Fruit fly (Drosophila melanogaster): ENCODE measurements around the gene eff.
A peak's percentile ranks its signal among the peaks of the same experiment; 100 is the strongest.

The eff gene

dm6 chr3R:14739088-14739487 is 2.0 kb downstream of the eff start (continued):
- TF ChIP-seq CG18011 (GFP tag; optimal IDR thresholded peaks at IDR 0.05) (no peak), CG3163 (GFP tag; optimal IDR thresholded peaks at IDR 0.05) (no peak), CG15601 (tag; optimal IDR thresholded peaks at IDR 0.05) (peak; percentile 1), Bdp1 (GFP tag; optimal IDR thresholded peaks at IDR 0.05) (no peak), sc (optimal IDR thresholded peaks at IDR 0.05) (no peak), sc (GFP tag; optimal IDR thresholded peaks at IDR 0.05) (no peak), br (optimal IDR thresholded peaks at IDR 0.05) (no peak), CG17361 (GFP tag; IDR thresholded peaks at IDR 0.05) (no peak), Med (GFP tag) (peak; percentile 84), Asciz (GFP tag; optimal IDR thresholded peaks at IDR 0.05) (no peak), wek (GFP tag; optimal IDR thresholded peaks at IDR 0.05) (peak; percentile 16), Dip2 (GFP tag; IDR thresholded peaks at IDR 0.05) (no peak), Ets65A (GFP tag) (no peak), CG8765 (GFP tag; IDR thresholded peaks at IDR 0.05) (no peak), sna (GFP tag; IDR thresholded peaks at IDR 0.05; ENCODE audit: partially characterized antibody) (peak; percentile 63), hb (GFP tag; IDR thresholded peaks at IDR 0.05; ENCODE audit: partially characterized antibody) (no peak), NK7.1 (GFP tag; optimal IDR thresholded peaks at IDR 0.05) (no peak), CG7786 (GFP tag; optimal IDR thresholded peaks at IDR 0.05) (no peak), Six4 (GFP tag; optimal IDR thresholded peaks at IDR 0.05) (no peak), CG5180 (GFP tag; optimal IDR thresholded peaks at IDR 0.05) (no peak), Atf-2 (GFP tag; optimal IDR thresholded peaks at IDR 0.05) (no peak), CG11504 (tag; optimal IDR thresholded peaks at IDR 0.05) (no peak), CG10565 (GFP tag; optimal IDR thresholded peaks at IDR 0.05) (no peak), lbe (GFP tag; optimal IDR thresholded peaks at IDR 0.05) (peak; percentile 46), CG17612 (GFP tag; IDR thresholded peaks at IDR 0.05) (no peak), YL-1 (GFP tag; optimal IDR thresholded peaks at IDR 0.05) (peak; percentile 75), rib (GFP tag; IDR thresholded peaks at IDR 0.05) (peak; percentile 83; the same call in 1 of the 2 replicates), tap (tag; optimal IDR thresholded peaks at IDR 0.05) (peak; percentile 18), H2.0 (GFP tag; IDR thresholded peaks at IDR 0.05) (no peak), pan (optimal IDR thresholded peaks at IDR 0.05) (no peak), pan (GFP tag; optimal IDR thresholded peaks at IDR 0.05 in 1 of 2, IDR thresholded peaks at IDR 0.05 in 1 of 2) (no peak), ranshi (GFP tag; IDR thresholded peaks at IDR 0.05) (no peak), trem (tag; optimal IDR thresholded peaks at IDR 0.05) (peak; percentile 25), CG16863 (GFP tag; optimal IDR thresholded peaks at IDR 0.05) (no peak), btn (GFP tag; optimal IDR thresholded peaks at IDR 0.05) (no peak), Bteb2 (GFP tag; optimal IDR thresholded peaks at IDR 0.05) (no peak), CG9727 (GFP tag; optimal IDR thresholded peaks at IDR 0.05) (no peak), gem (tag; optimal IDR thresholded peaks at IDR 0.05) (no peak), da (GFP tag; optimal IDR thresholded peaks at IDR 0.05) (no peak), Sry-β (GFP tag; optimal IDR thresholded peaks at IDR 0.05) (no peak), HLH3B (GFP tag; IDR thresholded peaks at IDR 0.05) (no peak), org-1 (GFP tag; optimal IDR thresholded peaks at IDR 0.05) (no peak), HLH4C (GFP tag; IDR thresholded peaks at IDR 0.05; ENCODE audit: partially characterized antibody) (no peak; the same call in 1 of the 3 replicates), CG6765 (GFP tag; optimal IDR thresholded peaks at IDR 0.05) (no peak), HmgD (GFP tag; optimal IDR thresholded peaks at IDR 0.05) (no peak), CG4328 (GFP tag; optimal IDR thresholded peaks at IDR 0.05) (peak; percentile 41), emc (GFP tag; optimal IDR thresholded peaks at IDR 0.05) (no peak), Poxn (GFP tag; IDR thresholded peaks at IDR 0.05) (no peak), D19B (GFP tag; optimal IDR thresholded peaks at IDR 0.05) (no peak), dati (GFP tag; IDR thresholded peaks at IDR 0.05) (no peak), Vsx1 (GFP tag; optimal IDR thresholded peaks at IDR 0.05) (no peak), CG31224 (GFP tag; IDR thresholded peaks at IDR 0.05) (no peak), CG2129 (GFP tag; IDR thresholded peaks at IDR 0.05; ENCODE audit: partially characterized antibody) (no peak)

Data from whole organism, embryonic.